Fruit fly (Drosophila melanogaster) whole organism, embryonic: ENCODE results near the gene e.

ENCODE experiments used
- CG17912 ChIP-seq: fragments of 200-800 bp; sonication (Bioruptor generic); optimal IDR thresholded peaks from 2 replicates; lab custom pipeline; 2018; ENCODE audit warnings: missing biosample characterization, mild to moderate bottlenecking, missing genetic modification characterization
- CG1832 ChIP-seq: fragments of 200-800 bp; sonication (Bioruptor generic); optimal IDR thresholded peaks from 2 replicates; lab custom pipeline; 2017; ENCODE audit warnings: missing biosample characterization, mild to moderate bottlenecking, missing genetic modification characterization, inconsistent platforms
- NfI ChIP-seq: fragments of 200-800 bp; sonication (Bioruptor generic); optimal IDR thresholded peaks from 3 replicates; lab custom pipeline; 2018; ENCODE audit warnings: missing biosample characterization, mild to moderate bottlenecking, missing genetic modification characterization, moderate library complexity
- h ChIP-seq: fragments of >200 bp; optimal IDR thresholded peaks from 2 replicates; lab custom pipeline; 2017
- hb ChIP-seq: fragments of 200-800 bp; sonication (Bioruptor generic); IDR thresholded peaks from 3 replicates; pipeline ENCODE4 v1.3.6; 2022; ENCODE audit warnings: missing biosample characterization, missing genetic modification characterization; ENCODE audit not compliant: partially characterized antibody
- unc-4 ChIP-seq: fragments of 200-800 bp; sonication (Bioruptor generic); IDR thresholded peaks from 2 replicates; pipeline ENCODE4 v1.3.6; 2022; ENCODE audit warnings: missing biosample characterization, missing genetic modification characterization; ENCODE audit not compliant: partially characterized antibody

DNA sequence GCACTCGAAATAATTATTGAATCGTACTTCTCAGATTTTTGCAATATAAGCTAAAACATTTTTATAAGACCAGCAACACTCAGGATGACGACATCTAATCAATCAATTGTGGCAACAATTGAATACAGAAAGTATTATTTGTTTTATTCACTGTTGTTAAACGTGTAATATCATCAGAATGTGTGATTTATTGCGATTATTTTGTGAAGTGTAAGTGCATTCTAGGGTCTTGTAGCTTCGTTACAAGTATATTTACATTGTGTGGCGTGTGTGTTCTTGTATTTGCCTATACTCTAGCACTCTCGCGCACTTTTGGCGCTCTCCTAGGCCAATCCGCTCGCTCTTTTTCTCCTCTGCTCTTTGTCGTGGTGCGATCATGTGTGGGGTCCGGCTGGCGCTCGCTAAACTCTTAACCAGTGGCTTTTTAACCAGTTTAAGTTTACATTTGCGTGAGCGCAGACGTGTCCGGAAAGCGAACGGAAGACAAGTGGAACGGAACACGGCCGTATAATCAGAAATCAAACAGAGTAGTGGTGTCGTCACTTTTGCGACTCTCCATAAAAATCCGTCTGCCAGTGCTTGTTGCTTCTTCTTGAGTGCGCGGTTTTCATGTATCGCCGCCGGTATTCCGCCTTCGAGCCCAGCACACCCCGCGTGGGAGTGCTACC is 32.3 kb downstream of the e start:
- TF ChIP-seq CG1832 (no peak), CG17912 (GFP tag; lab: Kevin White, UChicago) (no peak), hb (GFP tag; lab: Robert Waterston, UW) (no peak), NfI (peak; percentile 86), h (lab: Kevin White, UChicago) (no peak), unc-4 (GFP tag; lab: Robert Waterston, UW) (peak; percentile 43; the same call in 1 of the 2 replicates)
